Fruit fly (Drosophila melanogaster): ENCODE results near the gene CG14658.

- TF ChIP-seq kay (GFP tag; ENCODE audit: borderline replicate concordance) = no peak
- TF ChIP-seq Clk (GFP tag; optimal IDR thresholded peaks at IDR 0.05) = no peak
- no peak for TF ChIP-seq CG7045 (GFP tag; optimal IDR thresholded peaks at IDR 0.05)
- no peak for TF ChIP-seq CG14711 (tag; optimal IDR thresholded peaks at IDR 0.05)
Observed at dm6 chr3R:4842958-4843357, 12.6 kb upstream of the CG14658 start.

Data from whole organism, adult.